Worm (Caenorhabditis elegans): Measurements from ENCODE around the gene ceh-10.
A peak's percentile ranks its signal among the peaks of the same experiment; 100 is the strongest.

Gene ceh-10

ce11 chrIII:5798747-5799146 is at the start of gene ceh-10:
Gene ceh-10 (plus strand): TSS chrIII:5799047.
- no peak for TF ChIP-seq nhr-76 (tag; optimal IDR thresholded peaks at IDR 0.05)
- TF ChIP-seq eor-1 (tag; optimal IDR thresholded peaks at IDR 0.05), result no peak
- TF ChIP-seq unc-62 (GFP tag; optimal IDR thresholded peaks at IDR 0.05), result no peak
- no peak for TF ChIP-seq mdl-1 (tag; optimal IDR thresholded peaks at IDR 0.05)
- no peak for TF ChIP-seq snpc-4 (tag; optimal IDR thresholded peaks at IDR 0.05)
- no peak for TF ChIP-seq pqm-1 (tag; optimal IDR thresholded peaks at IDR 0.05)
- TF ChIP-seq nhr-67 (tag; optimal IDR thresholded peaks at IDR 0.05), result no peak
- no peak for TF ChIP-seq elt-2 (tag; optimal IDR thresholded peaks at IDR 0.05)
- TF ChIP-seq daf-12 (tag; optimal IDR thresholded peaks at IDR 0.05), result no peak
- TF ChIP-seq ztf-11 (tag; optimal IDR thresholded peaks at IDR 0.05), result no peak
- TF ChIP-seq aly-2 (tag; optimal IDR thresholded peaks at IDR 0.05), result no peak
- TF ChIP-seq fkh-2 (tag; optimal IDR thresholded peaks at IDR 0.05), result no peak
- no peak for TF ChIP-seq nhr-237 (tag; optimal IDR thresholded peaks at IDR 0.05)
- TF ChIP-seq lin-39 (tag; optimal IDR thresholded peaks at IDR 0.05), result no peak
- no peak for TF ChIP-seq ceh-16 (tag; optimal IDR thresholded peaks at IDR 0.05)

- no peak for TF ChIP-seq jun-1 (tag; optimal IDR thresholded peaks at IDR 0.05)
- no peak for TF ChIP-seq nhr-43 (tag; optimal IDR thresholded peaks at IDR 0.05; ENCODE audit: poor library complexity, severe bottlenecking)
Observed at ce11 chrIII:5750503-5750902, 48.3 kb upstream of the ceh-10 start.

ce11 chrIII:5755204-5755603 is 43.6 kb upstream of the ceh-10 start, which contains the start of gene ida-1:
Gene ida-1 (plus strand): TSS chrIII:5755539.
- TF ChIP-seq R02D3.7 (tag; optimal IDR thresholded peaks at IDR 0.05) (no peak), nhr-25 (tag; optimal IDR thresholded peaks at IDR 0.05) (no peak), ceh-28 (tag; optimal IDR thresholded peaks at IDR 0.05) (peak; percentile 70), nhr-67 (tag; optimal IDR thresholded peaks at IDR 0.05) (no peak), nhr-11 (tag; optimal IDR thresholded peaks at IDR 0.05) (no peak), nfya-1 (tag; optimal IDR thresholded peaks at IDR 0.05; ENCODE audit: insufficient read depth) (peak; percentile 80), fos-1 (tag; optimal IDR thresholded peaks at IDR 0.05) (no peak), mml-1 (tag; optimal IDR thresholded peaks at IDR 0.05) (no peak), nhr-43 (tag; optimal IDR thresholded peaks at IDR 0.05; ENCODE audit: poor library complexity, severe bottlenecking) (no peak), ztf-11 (tag; optimal IDR thresholded peaks at IDR 0.05) (no peak), jun-1 (tag; optimal IDR thresholded peaks at IDR 0.05) (no peak), pqm-1 (tag; optimal IDR thresholded peaks at IDR 0.05) (no peak), zag-1 (tag; optimal IDR thresholded peaks at IDR 0.05) (no peak), nhr-23 (tag; optimal IDR thresholded peaks at IDR 0.05) (no peak), lsy-12 (tag; optimal IDR thresholded peaks at IDR 0.05) (no peak), pha-4 (tag; optimal IDR thresholded peaks at IDR 0.05) (no peak), ceh-82 (tag; optimal IDR thresholded peaks at IDR 0.05) (peak; percentile 25), elt-2 (tag; optimal IDR thresholded peaks at IDR 0.05) (no peak), tbx-2 (tag; optimal IDR thresholded peaks at IDR 0.05) (no peak), egl-27 (tag; optimal IDR thresholded peaks at IDR 0.05) (no peak), elt-3 (tag; optimal IDR thresholded peaks at IDR 0.05) (no peak), hmg-11 (tag; optimal IDR thresholded peaks at IDR 0.05) (peak; percentile 21), egl-5 (tag; optimal IDR thresholded peaks at IDR 0.05) (no peak), unc-39 (tag; optimal IDR thresholded peaks at IDR 0.05) (no peak), ceh-9 (tag; optimal IDR thresholded peaks at IDR 0.05) (no peak), nhr-76 (tag; optimal IDR thresholded peaks at IDR 0.05) (no peak), nhr-77 (tag; optimal IDR thresholded peaks at IDR 0.05) (no peak), nhr-12 (tag; optimal IDR thresholded peaks at IDR 0.05) (no peak), lin-15B (tag; optimal IDR thresholded peaks at IDR 0.05) (no peak), ztf-4 (tag; optimal IDR thresholded peaks at IDR 0.05) (no peak), skn-1 (tag; optimal IDR thresholded peaks at IDR 0.05) (no peak), ama-1 (optimal IDR thresholded peaks at IDR 0.05) (peak; percentile 21), ceh-16 (tag; optimal IDR thresholded peaks at IDR 0.05) (no peak), sea-2 (GFP tag; optimal IDR thresholded peaks at IDR 0.05) (no peak), nhr-237 (tag; optimal IDR thresholded peaks at IDR 0.05) (no peak), fkh-2 (tag; optimal IDR thresholded peaks at IDR 0.05) (no peak), lin-39 (tag; optimal IDR thresholded peaks at IDR 0.05) (peak; percentile 29), snpc-4 (tag; optimal IDR thresholded peaks at IDR 0.05) (no peak), nhr-28 (tag; optimal IDR thresholded peaks at IDR 0.05) (no peak), fkh-10 (GFP tag; optimal IDR thresholded peaks at IDR 0.05) (peak; percentile 65), elt-1 (tag; optimal IDR thresholded peaks at IDR 0.05) (no peak), unc-62 (GFP tag; optimal IDR thresholded peaks at IDR 0.05) (no peak), mdl-1 (tag; optimal IDR thresholded peaks at IDR 0.05) (no peak)
